Fruit fly (Drosophila melanogaster) whole organism, embryonic: ENCODE results near the gene CG32099.

Source experiments
- Awh ChIP-seq: fragments of 200-800 bp; sonication (Bioruptor generic); IDR thresholded peaks from 2 replicates; pipeline ENCODE4, ENCODE4 v1.3.6; 2022; ENCODE audit warnings: missing biosample characterization, missing genetic modification characterization
- CG10274 ChIP-seq: fragments of 200-800 bp; sonication (Bioruptor generic); optimal IDR thresholded peaks from 3 replicates; lab custom pipeline; 2017; ENCODE audit warnings: missing biosample characterization, mild to moderate bottlenecking, missing genetic modification characterization
- CG10321 ChIP-seq: fragments of 200-800 bp; sonication (Bioruptor generic); IDR thresholded peaks from 2 replicates; pipeline ENCODE4 v1.3.6; 2022; ENCODE audit warnings: missing biosample characterization, missing genetic modification characterization
- CG12769 ChIP-seq: fragments of 200-800 bp; sonication (Bioruptor generic); optimal IDR thresholded peaks from 2 replicates; lab custom pipeline; 2019; ENCODE audit warnings: missing biosample characterization, mild to moderate bottlenecking, missing genetic modification characterization, moderate library complexity
- CG13287 ChIP-seq: fragments of 200-800 bp; sonication (Bioruptor generic); IDR thresholded peaks from 2 replicates; pipeline ENCODE4 v1.3.6; 2022; ENCODE audit warnings: missing biosample characterization, missing genetic modification characterization; ENCODE audit not compliant: partially characterized antibody
- CG15696 ChIP-seq: fragments of 200-800 bp; sonication (Bioruptor generic); optimal IDR thresholded peaks from 2 replicates; lab custom pipeline; 2019; ENCODE audit warnings: missing biosample characterization, mild to moderate bottlenecking, missing genetic modification characterization, moderate library complexity
- CG17361 ChIP-seq: fragments of 200-800 bp; sonication (Bioruptor generic); IDR thresholded peaks from 3 replicates; pipeline ENCODE4 v1.3.6; 2022; ENCODE audit warnings: missing biosample characterization, missing genetic modification characterization
- CG17802 ChIP-seq: fragments of 200-800 bp; sonication (Bioruptor generic); optimal IDR thresholded peaks from 2 replicates; lab custom pipeline; 2018; ENCODE audit warnings: missing biosample characterization, mild to moderate bottlenecking, missing genetic modification characterization, moderate library complexity
- CG2120 ChIP-seq: fragments of 200-800 bp; sonication (Bioruptor generic); optimal IDR thresholded peaks from 3 replicates; lab custom pipeline; 2016; ENCODE audit warnings: missing biosample characterization, missing genetic modification characterization
- CG2129 ChIP-seq: fragments of 200-800 bp; sonication (Bioruptor generic); IDR thresholded peaks from 2 replicates; pipeline ENCODE4 v1.3.6; 2022; ENCODE audit warnings: missing biosample characterization, missing genetic modification characterization; ENCODE audit not compliant: partially characterized antibody
- CG32767 ChIP-seq: fragments of 200-800 bp; sonication (Bioruptor generic); IDR thresholded peaks from 2 replicates; pipeline ENCODE4 v1.3.6; 2022; ENCODE audit warnings: missing biosample characterization, missing genetic modification characterization
- CG3726 ChIP-seq: fragments of 200-800 bp; sonication (Bioruptor generic); IDR thresholded peaks from 3 replicates; pipeline ENCODE4, ENCODE4 v1.3.6; 2022; ENCODE audit warnings: missing biosample characterization, missing genetic modification characterization
- CG3847 ChIP-seq: fragments of 200-800 bp; sonication (Bioruptor generic); IDR thresholded peaks from 2 replicates; pipeline ENCODE4 v1.3.6; 2022; ENCODE audit warnings: missing biosample characterization, missing genetic modification characterization
- CG4617 ChIP-seq: fragments of 200-800 bp; sonication (Bioruptor generic); optimal IDR thresholded peaks from 3 replicates; lab custom pipeline; 2016; ENCODE audit warnings: missing biosample characterization, missing genetic modification characterization, borderline replicate concordance
- CG6175 ChIP-seq: fragments of 200-800 bp; sonication (Bioruptor generic); IDR thresholded peaks from 3 replicates; pipeline ENCODE4 v1.3.6; 2022; ENCODE audit warnings: missing biosample characterization, missing genetic modification characterization
- CG7786 ChIP-seq: fragments of 200-800 bp; sonication (Bioruptor generic); optimal IDR thresholded peaks from 2 replicates; lab custom pipeline; 2016; ENCODE audit warnings: missing biosample characterization, missing genetic modification characterization
- CG7963 ChIP-seq: fragments of 200-800 bp; sonication (Bioruptor generic); IDR thresholded peaks from 3 replicates; pipeline ENCODE4 v1.3.6; 2022; ENCODE audit warnings: missing biosample characterization, missing genetic modification characterization; ENCODE audit not compliant: partially characterized antibody
- CG8478 ChIP-seq: fragments of >200 bp; optimal IDR thresholded peaks from 2 replicates; lab custom pipeline; 2018
- CG8944 ChIP-seq: fragments of 200-800 bp; sonication (Bioruptor generic); optimal IDR thresholded peaks from 3 replicates; lab custom pipeline; 2016; ENCODE audit warnings: missing biosample characterization, missing genetic modification characterization
- CTCF ChIP-seq: fragments of 200-800 bp; sonication (Bioruptor generic); optimal IDR thresholded peaks from 2 replicates; lab custom pipeline; 2017; ENCODE audit warnings: missing biosample characterization, mild to moderate bottlenecking, missing genetic modification characterization, moderate library complexity
- Dip2 ChIP-seq: fragments of 200-800 bp; sonication (Bioruptor generic); IDR thresholded peaks from 2 replicates; pipeline ENCODE4 v1.3.6; 2022; ENCODE audit warnings: missing biosample characterization, missing genetic modification characterization
- Ets65A ChIP-seq: fragments of 200-800 bp; sonication (Bioruptor generic); peaks from one replicate; lab custom pipeline; 2016; ENCODE audit warnings: missing biosample characterization, missing genetic modification characterization
- HHEX ChIP-seq: fragments of 200-800 bp; sonication (Bioruptor generic); optimal IDR thresholded peaks from 3 replicates; lab custom pipeline; 2017; ENCODE audit warnings: missing biosample characterization, mild to moderate bottlenecking, missing genetic modification characterization, missing genetic modification reagents
- Hand ChIP-seq: fragments of 200-800 bp; sonication (Bioruptor generic); optimal IDR thresholded peaks from 2 replicates; lab custom pipeline; 2017; ENCODE audit warnings: mild to moderate bottlenecking, missing biosample characterization, missing genetic modification reagents, missing genetic modification characterization
- HmgZ ChIP-seq: fragments of 200-800 bp; sonication (Bioruptor generic); optimal IDR thresholded peaks from 2 replicates; lab custom pipeline; 2018; ENCODE audit warnings: missing biosample characterization, mild to moderate bottlenecking, missing genetic modification characterization
- Neu2 ChIP-seq: fragments of 200-800 bp; sonication (Bioruptor generic); optimal IDR thresholded peaks from 3 replicates; lab custom pipeline; 2016; ENCODE audit warnings: missing biosample characterization, missing genetic modification characterization, borderline replicate concordance
- Nf-YB ChIP-seq: fragments of 200-800 bp; sonication (Bioruptor generic); optimal IDR thresholded peaks from 3 replicates; lab custom pipeline; 2019; ENCODE audit warnings: missing biosample characterization, mild to moderate bottlenecking, missing genetic modification characterization, moderate library complexity
- Opbp ChIP-seq: fragments of 200-800 bp; sonication (Bioruptor generic); IDR thresholded peaks from 3 replicates; pipeline ENCODE4 v1.3.6; 2022; ENCODE audit warnings: missing biosample characterization, missing genetic modification characterization; ENCODE audit not compliant: partially characterized antibody
- PHDP ChIP-seq: fragments of 200-800 bp; sonication (Bioruptor generic); optimal IDR thresholded peaks from 3 replicates; lab custom pipeline; 2018; ENCODE audit warnings: missing biosample characterization, mild to moderate bottlenecking, missing genetic modification characterization, moderate library complexity
- Rx ChIP-seq: fragments of 200-800 bp; sonication (Bioruptor generic); IDR thresholded peaks from 2 replicates; pipeline ENCODE4 v1.3.6; 2022; ENCODE audit warnings: missing biosample characterization, missing genetic modification characterization
- Sox100B ChIP-seq: fragments of 200-800 bp; sonication (Bioruptor generic); optimal IDR thresholded peaks from 3 replicates; lab custom pipeline; 2018; ENCODE audit warnings: missing biosample characterization, mild to moderate bottlenecking, missing genetic modification characterization
- Vsx1 ChIP-seq: fragments of 200-800 bp; sonication (Bioruptor generic); optimal IDR thresholded peaks from 2 replicates; lab custom pipeline; 2017; ENCODE audit warnings: missing biosample characterization, mild to moderate bottlenecking, missing genetic modification characterization, missing genetic modification reagents
- ap ChIP-seq: fragments of 200-800 bp; sonication (Bioruptor generic); IDR thresholded peaks from 2 replicates; pipeline ENCODE4 v1.3.6; 2022; ENCODE audit warnings: missing biosample characterization, missing genetic modification characterization
- cas ChIP-seq: fragments of 200-800 bp; sonication (Bioruptor generic); IDR thresholded peaks from 2 replicates; pipeline ENCODE4 v1.3.6; 2022; ENCODE audit warnings: missing biosample characterization, missing genetic modification characterization
- crc ChIP-seq: fragments of 200-800 bp; sonication (Bioruptor generic); optimal IDR thresholded peaks from 2 replicates; lab custom pipeline; 2016; ENCODE audit warnings: missing biosample characterization, missing genetic modification characterization
- her ChIP-seq: fragments of 200-800 bp; sonication (Bioruptor generic); optimal IDR thresholded peaks from 2 replicates; lab custom pipeline; 2016; ENCODE audit warnings: missing biosample characterization, missing genetic modification characterization
- jumu ChIP-seq: fragments of 200-800 bp; sonication (Bioruptor generic); optimal IDR thresholded peaks from 3 replicates; lab custom pipeline; 2016; ENCODE audit warnings: missing biosample characterization, missing genetic modification characterization
- ken ChIP-seq: fragments of 200-800 bp; sonication (Bioruptor generic); IDR thresholded peaks from 3 replicates; pipeline ENCODE4 v1.3.6; 2022; ENCODE audit warnings: missing biosample characterization, missing genetic modification characterization
- mld ChIP-seq: fragments of 200-800 bp; sonication (Bioruptor generic); IDR thresholded peaks from 3 replicates; pipeline ENCODE4 v1.3.6; 2022; ENCODE audit warnings: missing biosample characterization, missing genetic modification characterization; ENCODE audit not compliant: partially characterized antibody
- p53 ChIP-seq: fragments of 200-800 bp; sonication (Bioruptor generic); optimal IDR thresholded peaks from 2 replicates; lab custom pipeline; 2016; ENCODE audit warnings: missing biosample characterization, missing genetic modification characterization
- psq ChIP-seq: fragments of 200-800 bp; sonication (Bioruptor generic); optimal IDR thresholded peaks from 2 replicates; lab custom pipeline; 2017; ENCODE audit warnings: missing biosample characterization, missing genetic modification characterization
- row ChIP-seq: fragments of 200-800 bp; sonication (Bioruptor generic); IDR thresholded peaks from 3 replicates; pipeline ENCODE4 v1.3.6; 2022; ENCODE audit warnings: missing biosample characterization, missing genetic modification characterization
- schlank ChIP-seq: fragments of 200-800 bp; sonication (Bioruptor generic); optimal IDR thresholded peaks from 2 replicates; lab custom pipeline; 2018; ENCODE audit warnings: missing biosample characterization, mild to moderate bottlenecking, missing genetic modification characterization
- so ChIP-seq: fragments of 200-800 bp; sonication (Bioruptor generic); IDR thresholded peaks from 3 replicates; pipeline ENCODE4 v1.3.6; 2022; ENCODE audit warnings: missing biosample characterization, missing genetic modification characterization
- sr ChIP-seq: fragments of 200-800 bp; sonication (Bioruptor generic); IDR thresholded peaks from 3 replicates; pipeline ENCODE4 v1.3.6; 2022; ENCODE audit warnings: missing biosample characterization, missing genetic modification characterization
- stc ChIP-seq: fragments of 200-800 bp; sonication (Bioruptor generic); IDR thresholded peaks from 2 replicates; pipeline ENCODE4 v1.3.6; 2022; ENCODE audit warnings: missing biosample characterization, missing genetic modification characterization
- tin ChIP-seq: fragments of 200-800 bp; sonication (Bioruptor generic); optimal IDR thresholded peaks from 3 replicates; lab custom pipeline; 2016; ENCODE audit warnings: missing biosample characterization, missing genetic modification characterization
- trem ChIP-seq: fragments of 200-800 bp; optimal IDR thresholded peaks from 3 replicates; lab custom pipeline; 2019; ENCODE audit warnings: missing biosample characterization, mild to moderate bottlenecking, missing genetic modification characterization, moderate library complexity
- ttk ChIP-seq: fragments of 200-800 bp; sonication (Bioruptor generic); IDR thresholded peaks from 2 replicates; pipeline ENCODE4 v2.1.2; 2022; ENCODE audit warnings: missing biosample characterization, missing genetic modification characterization
- vvl ChIP-seq: fragments of 200-800 bp; sonication (Bioruptor generic); IDR thresholded peaks from 2 replicates; pipeline ENCODE4 v1.3.6; 2022; ENCODE audit warnings: missing biosample characterization, missing genetic modification characterization
- wor ChIP-seq: fragments of 200-800 bp; sonication (Bioruptor generic); IDR thresholded peaks from 2 replicates; pipeline ENCODE4 v1.3.6; 2022; ENCODE audit warnings: missing biosample characterization, missing genetic modification characterization

Gene CG32099

dm6 chr3L:12115966-12116735 lies 32.9 kb upstream of the CG32099 start, which contains the start of gene vers (continued):
- TF ChIP-seq schlank (no peak), CG3726 (GFP tag; lab: Robert Waterston, UW) (no peak), CG2120 (peak; percentile 42), HmgZ (tag; lab: Kevin White, UChicago) (peak; percentile 43), ttk (GFP tag; lab: Robert Waterston, UW) (no peak), CG12769 (tag; lab: Kevin White, UChicago) (no peak), Ets65A (GFP tag; lab: Kevin White, UChicago) (peak; percentile 4), trem (peak; percentile 69), CG8478 (lab: Kevin White, UChicago) (no peak), mld (GFP tag; lab: Robert Waterston, UW) (peak; percentile 87), stc (GFP tag; lab: Robert Waterston, UW) (peak; percentile 11; the same call in 1 of the 2 replicates), CG10321 (GFP tag; lab: Robert Waterston, UW) (no peak), CG10274 (GFP tag; lab: Kevin White, UChicago) (no peak), HHEX (GFP tag; lab: Kevin White, UChicago) (no peak), CG17802 (tag; lab: Kevin White, UChicago) (no peak), CG4617 (GFP tag; lab: Kevin White, UChicago) (peak; percentile 82), Hand (GFP tag; lab: Kevin White, UChicago) (no peak), her (GFP tag; lab: Kevin White, UChicago) (peak; percentile 0), vvl (GFP tag; lab: Robert Waterston, UW) (peak; percentile 30), CG15696 (no peak), CG17361 (GFP tag; lab: Robert Waterston, UW) (0 out of 3 replicates have a peak, but pooled peaks have one; percentile 34), jumu (GFP tag; lab: Kevin White, UChicago) (peak; percentile 8), sr (no peak), CG7963 (GFP tag; lab: Robert Waterston, UW) (peak; percentile 82), tin (GFP tag; lab: Kevin White, UChicago) (peak; percentile 23), cas (GFP tag; lab: Robert Waterston, UW) (no peak), Opbp (GFP tag; lab: Robert Waterston, UW) (peak; percentile 95), Sox100B (no peak), CTCF (GFP tag; lab: Kevin White, UChicago) (no peak), Nf-YB (no peak), p53 (no peak), psq (GFP tag; lab: Kevin White, UChicago) (no peak), CG13287 (GFP tag; lab: Robert Waterston, UW) (peak; percentile 98), CG6175 (GFP tag; lab: Robert Waterston, UW) (no peak), Neu2 (GFP tag; lab: Kevin White, UChicago) (no peak), ken (GFP tag; lab: Robert Waterston, UW) (no peak), Awh (GFP tag; lab: Robert Waterston, UW) (peak; percentile 30; the same call in 1 of the 2 replicates), so (GFP tag; lab: Robert Waterston, UW) (no peak), ap (GFP tag; lab: Robert Waterston, UW) (no peak), PHDP (tag; lab: Kevin White, UChicago) (no peak), CG2129 (peak; percentile 89), crc (GFP tag; lab: Kevin White, UChicago) (no peak), CG8944 (GFP tag; lab: Kevin White, UChicago) (no peak), CG3847 (peak; percentile 50), row (GFP tag; lab: Robert Waterston, UW) (0 out of 3 replicates have a peak, but pooled peaks have one; percentile 35), CG32767 (GFP tag; lab: Robert Waterston, UW) (no peak), Rx (no peak), wor (GFP tag; lab: Robert Waterston, UW) (no peak), CG7786 (GFP tag; lab: Kevin White, UChicago) (no peak), Dip2 (no peak), Vsx1 (GFP tag; lab: Kevin White, UChicago) (no peak)
